Fruit fly (Drosophila melanogaster): ENCODE data around the gene Eig71Ef.

Eig71Ef gene

dm6 chr3L:15689518-15689917, 32.3 kb upstream of the Eig71Ef start:
- TF ChIP-seq Sox14 (GFP tag; optimal IDR thresholded peaks at IDR 0.05) (no peak), fkh (GFP tag; optimal IDR thresholded peaks at IDR 0.05) (peak; percentile 87)

DNA sequence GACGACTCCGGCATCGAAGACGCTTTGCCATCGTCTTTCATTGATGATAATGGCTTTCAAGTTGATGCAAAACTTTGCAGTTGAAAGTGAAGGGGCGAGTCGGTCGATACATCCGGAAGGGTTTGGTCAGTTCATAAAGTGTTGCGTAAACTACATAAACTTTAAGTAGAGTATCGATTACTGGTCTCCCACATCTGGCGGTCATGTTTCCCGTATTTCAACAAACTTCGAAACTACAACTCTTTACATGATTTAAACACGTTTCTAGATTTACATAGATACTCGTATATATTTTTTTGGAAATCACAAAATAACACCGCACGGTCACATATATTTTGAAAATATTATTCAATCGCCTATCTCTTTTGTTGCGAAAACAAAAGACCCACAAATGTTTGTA, 30.6 kb upstream of the Eig71Ef start, which contains the start of gene CG34452:
Gene CG34452, minus strand, starts transcription at position 101 of the 400 bp plus-strand sequence.
- TF ChIP-seq CG11762 (GFP tag; optimal IDR thresholded peaks at IDR 0.05; ENCODE audit: insufficient read depth) = no peak
- TF ChIP-seq CG6792 (GFP tag; optimal IDR thresholded peaks at IDR 0.05) = no peak
- no peak for TF ChIP-seq net (GFP tag; optimal IDR thresholded peaks at IDR 0.05)
- TF ChIP-seq dsx (GFP tag; optimal IDR thresholded peaks at IDR 0.05; ENCODE audit: poor library complexity, severe bottlenecking) = no peak

dm6 chr3L:15684017-15684416, 26.8 kb upstream of the Eig71Ef start:
- TF ChIP-seq CG6163 (GFP tag; IDR thresholded peaks at IDR 0.05) = 0 out of 3 replicates have a peak, but pooled peaks have one; percentile 29
- peak; percentile 13 for TF ChIP-seq Eip78C (GFP tag)
- peak; percentile 39 for TF ChIP-seq svp (GFP tag)
- TF ChIP-seq Eip75B (GFP tag; optimal IDR thresholded peaks at IDR 0.05) = no peak
- no peak for TF ChIP-seq CG7368 (GFP tag; optimal IDR thresholded peaks at IDR 0.05)
- no peak for TF ChIP-seq CG16779 (tag; optimal IDR thresholded peaks at IDR 0.05)
- TF ChIP-seq Sox102F (GFP tag; optimal IDR thresholded peaks at IDR 0.05) = no peak

dm6 chr3L:15683345-15683922, 26.2 kb upstream of the Eig71Ef start, which contains the start of the genes CG7579 and Pgant8:
Gene CG7579, minus strand, starts transcription at chr3L:15683445.
Gene Pgant8, plus strand, starts transcription at chr3L:15683872.
- TF ChIP-seq CG3919 (GFP tag; optimal IDR thresholded peaks at IDR 0.05) (no peak), CG6854 (GFP tag; optimal IDR thresholded peaks at IDR 0.05) (no peak), CG1621 (tag; optimal IDR thresholded peaks at IDR 0.05) (no peak), esn (GFP tag; optimal IDR thresholded peaks at IDR 0.05) (no peak), OdsH (GFP tag; optimal IDR thresholded peaks at IDR 0.05) (no peak), CG8119 (GFP tag; IDR thresholded peaks at IDR 0.05) (no peak), CG6163 (GFP tag; IDR thresholded peaks at IDR 0.05) (no peak), Gug (GFP tag; IDR thresholded peaks at IDR 0.05) (no peak), ss (GFP tag; optimal IDR thresholded peaks at IDR 0.05) (no peak), topi (GFP tag; optimal IDR thresholded peaks at IDR 0.05) (no peak), CG10631 (GFP tag; optimal IDR thresholded peaks at IDR 0.05) (no peak), Eip93F (GFP tag; optimal IDR thresholded peaks at IDR 0.05) (no peak), achi (GFP tag; optimal IDR thresholded peaks at IDR 0.05) (no peak), Hr38 (GFP tag; optimal IDR thresholded peaks at IDR 0.05) (no peak), cyc (GFP tag; optimal IDR thresholded peaks at IDR 0.05) (no peak), CG4318 (GFP tag; optimal IDR thresholded peaks at IDR 0.05) (no peak), Met (GFP tag; optimal IDR thresholded peaks at IDR 0.05) (no peak), eg (GFP tag; IDR thresholded peaks at IDR 0.05) (no peak)

DNA sequence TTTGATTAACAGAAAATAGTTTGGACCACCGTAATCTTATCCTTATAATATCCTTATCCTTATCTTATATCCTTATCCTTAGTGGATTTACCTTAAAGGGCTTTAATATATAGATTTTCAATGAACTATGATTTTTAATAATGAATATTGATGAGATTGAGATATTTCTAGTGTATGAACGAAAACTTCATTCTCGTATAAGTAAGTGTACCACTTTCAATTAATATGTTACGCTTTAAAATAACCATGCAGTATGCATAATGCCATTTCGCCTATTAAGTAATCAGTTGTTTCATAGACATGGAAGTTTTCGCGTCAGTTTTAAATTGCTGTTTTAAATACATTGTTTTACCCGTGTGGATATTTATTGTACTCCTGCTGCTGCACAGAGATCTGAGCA, 22.2 kb upstream of the Eig71Ef start, which contains the start of gene CG7304:
Gene CG7304, plus strand, starts transcription at position 301 of the 400 bp plus-strand sequence.
- TF ChIP-seq CG9139 (GFP tag; optimal IDR thresholded peaks at IDR 0.05) (no peak), dac (GFP tag; optimal IDR thresholded peaks at IDR 0.05) (no peak), CG11294 (GFP tag; IDR thresholded peaks at IDR 0.05) (no peak), Sox15 (GFP tag; optimal IDR thresholded peaks at IDR 0.05) (no peak), cyc (GFP tag; optimal IDR thresholded peaks at IDR 0.05) (no peak), lz (GFP tag; optimal IDR thresholded peaks at IDR 0.05) (no peak)
